Worm (Caenorhabditis elegans) whole organism, L4/young adult: ENCODE measurements around the gene K09C8.7.

Experiments
- W03F9.2 ChIP-seq: fragments of 150-350 bp; optimal IDR thresholded peaks from 2 replicates; lab custom pipeline; 2014; ENCODE audit warnings: missing biosample characterization, missing genetic modification characterization
- him-1 ChIP-seq: sonication (generic microtip); optimal IDR thresholded peaks from 2 replicates; lab custom pipeline; 2016; ENCODE audit warnings: missing genotype, missing genetic modification reagents, missing genetic modification characterization, missing compliant biosample characterization

- TF ChIP-seq W03F9.2 (tag; lab: Kevin White, UChicago) (no peak), him-1 (no peak)
Measured at ce11 chrX:10989286-10989685, 38.1 kb upstream of the K09C8.7 start.
